Worm (Caenorhabditis elegans) whole organism, young adult: ENCODE data around the gene irld-15.
"Not testable (repeated sequence)": the region's sequence is repeated elsewhere in the genome, so short reads cannot be mapped to it uniquely, and the experiment has no call there.

ENCODE experiments used
- F10E7.11 ChIP-seq: sonication (generic microtip); optimal IDR thresholded peaks from 2 replicates; lab custom pipeline; 2017; ENCODE audit warnings: mild to moderate bottlenecking, missing genetic modification characterization, moderate library complexity, missing compliant biosample characterization
- F49E8.2 ChIP-seq: sonication (generic microtip); optimal IDR thresholded peaks from 3 replicates; lab custom pipeline; 2017; ENCODE audit warnings: missing genetic modification characterization, mild to moderate bottlenecking, missing compliant biosample characterization, antibody characterized with exemption, moderate library complexity; ENCODE audit not compliant: insufficient read depth
- F57A8.1 ChIP-seq: fragments of 200-800 bp; sonication (Bioruptor generic); optimal IDR thresholded peaks from 2 replicates; lab custom pipeline; 2018; ENCODE audit warnings: mild to moderate bottlenecking, missing genetic modification characterization, moderate library complexity, missing compliant biosample characterization
- T07F8.4 ChIP-seq: sonication (generic microtip); optimal IDR thresholded peaks from 2 replicates; lab custom pipeline; 2016; ENCODE audit warnings: mild to moderate bottlenecking, missing genetic modification characterization, moderate library complexity, missing compliant biosample characterization
- Y67H2A.10 ChIP-seq: fragments of 200-800 bp; sonication (Bioruptor generic); conservative IDR thresholded peaks from 2 replicates; pipeline ENCODE4 v1.3.6; 2022; ENCODE audit warnings: missing genetic modification reagents, missing genetic modification characterization, missing compliant biosample characterization
- atf-7 ChIP-seq: sonication (generic microtip); optimal IDR thresholded peaks from 2 replicates; lab custom pipeline; 2017; ENCODE audit warnings: mild to moderate bottlenecking, missing genetic modification characterization, missing compliant biosample characterization
- attf-3 ChIP-seq: fragments of 200-800 bp; sonication (Bioruptor generic); conservative IDR thresholded peaks from 2 replicates; pipeline ENCODE4 v1.3.6; 2022; ENCODE audit warnings: missing genetic modification reagents, missing genetic modification characterization, missing compliant biosample characterization
- attf-5 ChIP-seq: fragments of 200-800 bp; sonication (Bioruptor generic); optimal IDR thresholded peaks from 2 replicates; lab custom pipeline; 2018; ENCODE audit warnings: mild to moderate bottlenecking, missing genetic modification characterization, missing compliant biosample characterization
- ccch-3 ChIP-seq: fragments of 200-800 bp; sonication (Bioruptor generic); optimal IDR thresholded peaks from 2 replicates; lab custom pipeline; 2018; ENCODE audit warnings: mild to moderate bottlenecking, missing genetic modification characterization, missing compliant biosample characterization
- cebp-1 ChIP-seq, 2 experiments: fragments of 200-800 bp in 1 of 2; sonication (Bioruptor generic) in 1 of 2; sonication (generic microtip) in 1 of 2; IDR thresholded peaks in 1 of 2; optimal IDR thresholded peaks in 1 of 2; 2 replicates each; pipeline versions ENCODE4 v1.3.6 to Lab custom; 2017 to 2022; ENCODE audit warnings: missing compliant biosample characterization in 2 of 2, missing genetic modification characterization in 2 of 2, mild to moderate bottlenecking in 1 of 2, missing genetic modification reagents in 1 of 2, moderate library complexity in 1 of 2
- ceh-79 ChIP-seq: sonication (generic microtip); optimal IDR thresholded peaks from 2 replicates; lab custom pipeline; 2017; ENCODE audit warnings: mild to moderate bottlenecking, missing genetic modification characterization, missing compliant biosample characterization
- dox-1 ChIP-seq: fragments of 200-800 bp; sonication (Bioruptor generic); IDR thresholded peaks from 2 replicates; pipeline ENCODE4 v1.3.6; 2022; ENCODE audit warnings: missing genetic modification reagents, missing genetic modification characterization, missing compliant biosample characterization
- dpff-1 ChIP-seq: sonication (generic microtip); optimal IDR thresholded peaks from 2 replicates; lab custom pipeline; 2017; ENCODE audit warnings: mild to moderate bottlenecking, missing genetic modification characterization, missing compliant biosample characterization
- dpl-1 ChIP-seq: fragments of 150-350 bp; optimal IDR thresholded peaks from 2 replicates; lab custom pipeline; 2014; ENCODE audit warnings: missing biosample characterization, missing genetic modification reagents, missing genetic modification characterization
- egrh-3 ChIP-seq: fragments of 200-800 bp; sonication (Bioruptor generic); IDR thresholded peaks from 2 replicates; pipeline ENCODE4 v1.3.6; 2022; ENCODE audit warnings: missing genetic modification reagents, missing genetic modification characterization, missing compliant biosample characterization
- ekl-4 ChIP-seq: fragments of 200-800 bp; sonication (Bioruptor generic); IDR thresholded peaks from 2 replicates; pipeline ENCODE4 v1.3.6; 2022; ENCODE audit warnings: missing genetic modification reagents, missing genetic modification characterization, missing compliant biosample characterization
- gei-17 ChIP-seq: fragments of 200-800 bp; sonication (Bioruptor generic); optimal IDR thresholded peaks from 2 replicates; lab custom pipeline; 2018; ENCODE audit warnings: mild to moderate bottlenecking, missing genetic modification characterization, missing compliant biosample characterization
- hlh-12 ChIP-seq: sonication (generic microtip); optimal IDR thresholded peaks from 2 replicates; lab custom pipeline; 2016; ENCODE audit warnings: missing genetic modification characterization, missing compliant biosample characterization
- lag-1 ChIP-seq: fragments of 200-800 bp; sonication (Bioruptor generic); IDR thresholded peaks from 2 replicates; pipeline ENCODE4 v1.3.6; 2022; ENCODE audit warnings: missing genetic modification reagents, missing genetic modification characterization, missing compliant biosample characterization
- let-526 ChIP-seq: fragments of 200-800 bp; sonication (Bioruptor generic); IDR thresholded peaks from 2 replicates; pipeline ENCODE4 v1.3.6; 2022; ENCODE audit warnings: missing genetic modification reagents, missing genetic modification characterization, missing compliant biosample characterization
- lin-54 ChIP-seq: fragments of 200-800 bp; sonication (Bioruptor generic); optimal IDR thresholded peaks from 2 replicates; lab custom pipeline; 2018; ENCODE audit warnings: mild to moderate bottlenecking, missing genetic modification characterization, missing compliant biosample characterization
- mcd-1 ChIP-seq: fragments of 200-800 bp; sonication (Bioruptor generic); IDR thresholded peaks from 2 replicates; pipeline ENCODE4 v1.3.6; 2022; ENCODE audit warnings: missing genetic modification reagents, missing genetic modification characterization, missing compliant biosample characterization
- mxl-1 ChIP-seq: sonication (generic microtip); optimal IDR thresholded peaks from 2 replicates; lab custom pipeline; 2016; ENCODE audit warnings: missing genetic modification characterization, missing compliant biosample characterization
- nfyb-1 ChIP-seq: fragments of 200-800 bp; sonication (Bioruptor generic); IDR thresholded peaks from 2 replicates; pipeline ENCODE4 v1.3.6; 2022; ENCODE audit warnings: missing genetic modification reagents, missing genetic modification characterization, missing compliant biosample characterization
- nhr-80 ChIP-seq: sonication (generic microtip); optimal IDR thresholded peaks from 2 replicates; lab custom pipeline; 2016; ENCODE audit warnings: missing genetic modification characterization, missing compliant biosample characterization
- nhr-90 ChIP-seq: sonication (generic microtip); optimal IDR thresholded peaks from 2 replicates; lab custom pipeline; 2016; ENCODE audit warnings: missing genotype, mild to moderate bottlenecking, missing genetic modification characterization, missing compliant biosample characterization
- pbrm-1 ChIP-seq: fragments of 200-800 bp; sonication (Bioruptor generic); IDR thresholded peaks from 2 replicates; pipeline ENCODE4 v1.3.6; 2022; ENCODE audit warnings: missing genetic modification reagents, missing genetic modification characterization, missing compliant biosample characterization
- snpc-4 ChIP-seq, 5 experiments: fragments of 150-350 bp in 1 of 5; sonication (generic microtip) in 4 of 5; optimal IDR thresholded peaks; 2 replicates each; lab custom pipeline; 2014 to 2018; ENCODE audit warnings: missing genetic modification characterization in 5 of 5, missing biosample characterization in 3 of 5, antibody characterized with exemption in 2 of 5, mild to moderate bottlenecking in 2 of 5, missing compliant biosample characterization in 2 of 5, missing genotype in 2 of 5, moderate library complexity in 2 of 5, missing genetic modification reagents in 1 of 5

Gene irld-15

ce11 chrV:2327124-2327523, 23.4 kb upstream of the irld-15 start:
- TF ChIP-seq nhr-80 (tag; lab: Kevin White, UChicago), result peak; percentile 83
- no peak for TF ChIP-seq let-526 (GFP tag; lab: Robert Waterston, UW)
- TF ChIP-seq F57A8.1 (GFP tag; lab: Kevin White, UChicago), result no peak
- no peak for TF ChIP-seq cebp-1 (GFP tag; IDR thresholded peaks at IDR 0.05; lab: Robert Waterston, UW)
- TF ChIP-seq cebp-1 (tag; optimal IDR thresholded peaks at IDR 0.05; lab: Kevin White, UChicago), result no peak
- peak; percentile 35 for TF ChIP-seq atf-7 (tag; lab: Kevin White, UChicago)
- TF ChIP-seq hlh-12, result no peak
- no peak for TF ChIP-seq egrh-3 (GFP tag; lab: Robert Waterston, UW)
- no peak for TF ChIP-seq nhr-90
- no peak for TF ChIP-seq lin-54 (GFP tag; lab: Kevin White, UChicago)
- TF ChIP-seq gei-17 (GFP tag; lab: Kevin White, UChicago), result no peak
- TF ChIP-seq nfyb-1 (GFP tag; lab: Robert Waterston, UW), result 0 out of 2 replicates have a peak, but pooled peaks have one; percentile 8
- TF ChIP-seq mxl-1 (tag; lab: Kevin White, UChicago), result no peak
- no peak for TF ChIP-seq mcd-1 (GFP tag; lab: Robert Waterston, UW)

- TF ChIP-seq attf-5 (GFP tag; lab: Kevin White, UChicago) (no peak), ccch-3 (GFP tag; lab: Kevin White, UChicago) (no peak)
- TF ChIP-seq, all 124 proteins: peak for 0
These were observed 22.7 kb upstream of the irld-15 start, which contains the start of gene pud-4 for ce11 chrV:2326378-2326777. pud-4 (plus strand) TSS chrV:2326678.

- TF ChIP-seq pbrm-1 (GFP tag; lab: Robert Waterston, UW), result no peak
- no peak for TF ChIP-seq attf-3
- TF ChIP-seq ekl-4, result no peak
- no peak for TF ChIP-seq F49E8.2
- TF ChIP-seq ceh-79 (tag; lab: Kevin White, UChicago), result no peak
- TF ChIP-seq F10E7.11, result no peak
These were observed 21.4 kb upstream of the irld-15 start, which contains the start of gene pud-3 for ce11 chrV:2325052-2325451. pud-3 (minus strand) TSS chrV:2325152.

ce11 chrV:2324260-2324659, 20.6 kb upstream of the irld-15 start:
- TF ChIP-seq dpff-1, result no peak
- peak; percentile 85 for TF ChIP-seq nhr-80 (tag; lab: Kevin White, UChicago)
- TF ChIP-seq attf-3, result no peak
- no peak for TF ChIP-seq T07F8.4
- 0 out of 2 replicates have a peak, but pooled peaks have one; percentile 12 for TF ChIP-seq dox-1
- no peak for TF ChIP-seq snpc-4 (GFP tag; optimal IDR thresholded peaks at IDR 0.05; lab: Kevin White, UChicago)
- no peak for TF ChIP-seq snpc-4 (tag; optimal IDR thresholded peaks at IDR 0.05; lab: Kevin White, UChicago)
- TF ChIP-seq F49E8.2, result no peak
- no peak for TF ChIP-seq dpl-1
- TF ChIP-seq, all 124 proteins: peak for 2

- TF ChIP-seq ccch-3 (GFP tag; lab: Kevin White, UChicago); let-526 (GFP tag; lab: Robert Waterston, UW); Y67H2A.10: not testable (repeated sequence)
These were observed 18.8 kb upstream of the irld-15 start, which contains the start of gene pud-1.2 for ce11 chrV:2322466-2322865. pud-1.2 (minus strand) TSS chrV:2322566.

ce11 chrV:2321001-2321400, 17.3 kb upstream of the irld-15 start, which contains the start of gene Y19D10B.6:
Y19D10B.6 (minus strand) TSS chrV:2321101.
- TF ChIP-seq dpff-1; lag-1; gei-17 (GFP tag; lab: Kevin White, UChicago): not testable (repeated sequence)
